Worm (Caenorhabditis elegans): ENCODE data around the gene C44C10.11.

Gene C44C10.11

ce11 chrX:11734110-11734509 lies 24.0 kb upstream of the C44C10.11 start:
- no peak for TF ChIP-seq lir-1 (GFP tag; conservative IDR thresholded peaks at IDR 0.05)
- peak; percentile 4 for TF ChIP-seq nhr-80 (tag; optimal IDR thresholded peaks at IDR 0.05)

ce11 chrX:11732752-11733151 lies 22.6 kb upstream of the C44C10.11 start:
- no peak for TF ChIP-seq T07F8.4 (tag; optimal IDR thresholded peaks at IDR 0.05)
- TF ChIP-seq nfyb-1 (GFP tag; IDR thresholded peaks at IDR 0.05): no peak
- TF ChIP-seq ekl-4 (GFP tag; IDR thresholded peaks at IDR 0.05): no peak
- no peak for TF ChIP-seq gei-17 (GFP tag; optimal IDR thresholded peaks at IDR 0.05)
- TF ChIP-seq athp-1 (tag; optimal IDR thresholded peaks at IDR 0.05): no peak
- TF ChIP-seq madf-6 (GFP tag; IDR thresholded peaks at IDR 0.05): no peak
- no peak for TF ChIP-seq nfya-1 (tag; optimal IDR thresholded peaks at IDR 0.05; ENCODE audit: borderline replicate concordance, insufficient read depth)
- no peak for TF ChIP-seq ztf-25 (GFP tag; IDR thresholded peaks at IDR 0.05)
- no peak for TF ChIP-seq hlh-26 (GFP tag; conservative IDR thresholded peaks at IDR 0.05)
- no peak for TF ChIP-seq akir-1 (GFP tag; optimal IDR thresholded peaks at IDR 0.05)
- TF ChIP-seq ceh-27 (GFP tag; optimal IDR thresholded peaks at IDR 0.05): no peak
- TF ChIP-seq ccch-3 (GFP tag; optimal IDR thresholded peaks at IDR 0.05): no peak
- TF ChIP-seq mel-28 (tag; optimal IDR thresholded peaks at IDR 0.05; ENCODE audit: borderline replicate concordance): no peak
- no peak for TF ChIP-seq B0035.1 (tag; optimal IDR thresholded peaks at IDR 0.05)
- no peak for TF ChIP-seq cebp-2 (GFP tag; IDR thresholded peaks at IDR 0.05)
- TF ChIP-seq rpc-1 (optimal IDR thresholded peaks at IDR 0.05): no peak
- no peak for TF ChIP-seq rpc-1 (tag; optimal IDR thresholded peaks at IDR 0.05)
- TF ChIP-seq ztf-18 (tag; optimal IDR thresholded peaks at IDR 0.05): no peak

- 0 out of 2 replicates have a peak, but pooled peaks have one; percentile 16 for TF ChIP-seq B0336.3 (GFP tag; IDR thresholded peaks at IDR 0.05)
- TF ChIP-seq nhr-80 (tag; optimal IDR thresholded peaks at IDR 0.05): peak; percentile 92
- TF ChIP-seq pha-4 (tag; optimal IDR thresholded peaks at IDR 0.05): peak; percentile 77
- peak; percentile 23 for TF ChIP-seq lin-40 (tag; optimal IDR thresholded peaks at IDR 0.05)
- TF ChIP-seq attf-5 (GFP tag; optimal IDR thresholded peaks at IDR 0.05): no peak
- peak; percentile 49 for TF ChIP-seq atf-7 (tag; optimal IDR thresholded peaks at IDR 0.05)
- TF ChIP-seq cebp-1 (GFP tag; IDR thresholded peaks at IDR 0.05): no peak
- peak; percentile 10 for TF ChIP-seq cebp-1 (tag; optimal IDR thresholded peaks at IDR 0.05)
- no peak for TF ChIP-seq egl-44 (GFP tag; IDR thresholded peaks at IDR 0.05)
These were observed 17.6 kb upstream of the C44C10.11 start, which contains the start of the genes gst-42 and D1053.2 for ce11 chrX:11727761-11728160. Gene gst-42 (minus strand): TSS chrX:11727936. Gene D1053.2 (plus strand): TSS chrX:11728151.

- no peak for TF ChIP-seq sdz-38 (tag; optimal IDR thresholded peaks at IDR 0.05)
- no peak for TF ChIP-seq ztf-22 (GFP tag; optimal IDR thresholded peaks at IDR 0.05)
- no peak for TF ChIP-seq bed-1 (GFP tag; IDR thresholded peaks at IDR 0.05)
- no peak for TF ChIP-seq atf-7 (tag; optimal IDR thresholded peaks at IDR 0.05)
- TF ChIP-seq ceh-40 (GFP tag; IDR thresholded peaks at IDR 0.05): no peak
- no peak for TF ChIP-seq mxl-1 (tag; optimal IDR thresholded peaks at IDR 0.05)
- no peak for TF ChIP-seq mcd-1 (GFP tag; IDR thresholded peaks at IDR 0.05)
- no peak for TF ChIP-seq let-526 (GFP tag; IDR thresholded peaks at IDR 0.05)
- no peak for TF ChIP-seq nfyb-1 (GFP tag; IDR thresholded peaks at IDR 0.05)
- TF ChIP-seq F10E7.11 (tag; optimal IDR thresholded peaks at IDR 0.05): no peak
- no peak for TF ChIP-seq F23B12.7 (tag; optimal IDR thresholded peaks at IDR 0.05; ENCODE audit: insufficient read depth)
- TF ChIP-seq akir-1 (GFP tag; optimal IDR thresholded peaks at IDR 0.05): no peak
- TF ChIP-seq ceh-100 (GFP tag; IDR thresholded peaks at IDR 0.05): no peak
These were observed 16.3 kb upstream of the C44C10.11 start for ce11 chrX:11726450-11726849.

Data from whole organism, young adult.